Worm (Caenorhabditis elegans): ENCODE results near the gene str-253.

Gene str-253

ce11 chrV:2249310-2249709 is 5.1 kb downstream of the str-253 start, which contains the start of gene cyp-33C6:
cyp-33C6 (minus strand) TSS chrV:2249410.
- TF ChIP-seq egl-43 (GFP tag; IDR thresholded peaks at IDR 0.05): no peak
- no peak for TF ChIP-seq zip-11 (GFP tag; IDR thresholded peaks at IDR 0.05)

DNA sequence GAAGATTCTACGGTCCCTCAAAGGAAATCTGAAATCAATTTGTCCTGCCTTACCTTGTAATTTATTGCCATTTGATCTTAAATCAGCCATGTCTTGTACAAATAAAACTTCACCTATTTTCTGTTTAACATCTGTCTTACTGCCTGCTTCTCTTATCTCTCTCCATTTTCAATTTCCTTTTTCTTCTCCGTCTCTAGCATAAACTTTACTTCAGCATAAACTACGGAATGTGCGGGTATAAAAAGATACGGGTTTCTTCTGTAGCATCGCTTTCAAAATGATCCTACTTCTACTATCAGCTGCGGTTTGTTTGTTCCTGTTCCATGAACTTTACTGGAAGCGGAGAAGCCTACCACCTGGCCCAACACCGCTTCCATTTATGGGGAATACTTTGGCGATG is 9.7 kb downstream of the str-253 start, which contains the start of gene cyp-33C5:
Gene cyp-33C5, plus strand, starts transcription at position 254 of the 400 bp plus-strand sequence.
- TF ChIP-seq zip-11 (GFP tag; IDR thresholded peaks at IDR 0.05): no peak
- no peak for TF ChIP-seq dmd-8 (GFP tag; IDR thresholded peaks at IDR 0.05)
- TF ChIP-seq ceh-28 (tag; optimal IDR thresholded peaks at IDR 0.05): no peak
- TF ChIP-seq zfp-3 (GFP tag; conservative IDR thresholded peaks at IDR 0.05): no peak
- TF ChIP-seq lsy-2 (tag; optimal IDR thresholded peaks at IDR 0.05): no peak
- TF ChIP-seq ceh-44 (GFP tag; IDR thresholded peaks at IDR 0.05): no peak
- no peak for TF ChIP-seq lin-15B (tag; optimal IDR thresholded peaks at IDR 0.05)
- TF ChIP-seq skn-1 (tag; optimal IDR thresholded peaks at IDR 0.05): no peak
- TF ChIP-seq nhr-28 (tag; optimal IDR thresholded peaks at IDR 0.05): peak; percentile 98
- TF ChIP-seq cey-2 (tag; optimal IDR thresholded peaks at IDR 0.05; ENCODE audit: borderline replicate concordance, insufficient read depth): no peak
- no peak for TF ChIP-seq lin-13 (GFP tag; optimal IDR thresholded peaks at IDR 0.05)
- TF ChIP-seq lin-1 (GFP tag; IDR thresholded peaks at IDR 0.05): 0 out of 2 replicates have a peak, but pooled peaks have one; percentile 41
- TF ChIP-seq snpc-1.2 (GFP tag; IDR thresholded peaks at IDR 0.05): no peak
- no peak for TF ChIP-seq nhr-111 (GFP tag; optimal IDR thresholded peaks at IDR 0.05)
- peak; percentile 70 for TF ChIP-seq dmd-6 (GFP tag; IDR thresholded peaks at IDR 0.05)
- TF ChIP-seq dve-1 (tag; optimal IDR thresholded peaks at IDR 0.05; ENCODE audit: insufficient read depth): peak; percentile 54
- peak; percentile 23 for TF ChIP-seq pqm-1 (tag; optimal IDR thresholded peaks at IDR 0.05)
- no peak for TF ChIP-seq Y75B8A.6 (GFP tag; IDR thresholded peaks at IDR 0.05)
- TF ChIP-seq F49E8.2 (tag; optimal IDR thresholded peaks at IDR 0.05; ENCODE audit: borderline replicate concordance): no peak
- TF ChIP-seq duxl-1 (tag; optimal IDR thresholded peaks at IDR 0.05; ENCODE audit: poor library complexity): peak; percentile 5
- TF ChIP-seq daf-19 (GFP tag; conservative IDR thresholded peaks at IDR 0.05): no peak
- no peak for TF ChIP-seq nhr-6 (tag; optimal IDR thresholded peaks at IDR 0.05)
- no peak for TF ChIP-seq madf-5 (GFP tag; IDR thresholded peaks at IDR 0.05)
- peak; percentile 25 for TF ChIP-seq hlh-11 (tag; optimal IDR thresholded peaks at IDR 0.05)
- no peak for TF ChIP-seq lir-3 (tag; optimal IDR thresholded peaks at IDR 0.05)
- no peak for TF ChIP-seq nhr-76 (tag; optimal IDR thresholded peaks at IDR 0.05)
- TF ChIP-seq daf-16 (GFP tag; optimal IDR thresholded peaks at IDR 0.05): no peak
- TF ChIP-seq daf-16 (tag; optimal IDR thresholded peaks at IDR 0.05): peak; percentile 46
- TF ChIP-seq vab-7 (GFP tag; IDR thresholded peaks at IDR 0.05): no peak
- no peak for TF ChIP-seq attf-4 (tag; optimal IDR thresholded peaks at IDR 0.05)
- TF ChIP-seq Y5F2A.4 (GFP tag; optimal IDR thresholded peaks at IDR 0.05): no peak
- no peak for TF ChIP-seq tag-97 (GFP tag; IDR thresholded peaks at IDR 0.05)
- TF ChIP-seq hif-1 (tag; optimal IDR thresholded peaks at IDR 0.05): no peak

DNA sequence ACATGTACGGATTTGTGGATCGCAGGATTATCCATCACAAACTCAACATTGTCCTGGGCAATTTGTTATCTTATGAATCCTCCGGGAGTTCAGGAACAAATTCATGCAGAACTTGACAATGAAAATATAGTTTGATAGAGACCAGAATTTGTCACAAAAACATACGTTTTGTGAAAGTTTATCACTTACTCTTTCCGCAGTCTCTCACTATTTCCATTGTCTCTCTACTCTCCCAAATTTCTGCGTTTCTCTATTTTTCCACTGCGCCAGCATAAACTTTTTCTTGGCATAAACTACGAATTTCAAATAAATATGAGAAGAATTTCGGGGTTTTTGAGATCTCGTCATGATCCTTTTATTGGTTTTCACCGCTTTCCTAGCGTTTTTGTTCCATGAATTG is 11.8 kb downstream of the str-253 start, which contains the start of gene cyp-33C3:
Gene cyp-33C3, plus strand, starts transcription at position 149 of the 400 bp plus-strand sequence.
- TF ChIP-seq ceh-20 (GFP tag; IDR thresholded peaks at IDR 0.05) (no peak), nhr-28 (tag; optimal IDR thresholded peaks at IDR 0.05) (peak; percentile 84), dmd-6 (GFP tag; IDR thresholded peaks at IDR 0.05) (peak; percentile 28; the same call in 1 of the 2 replicates), daf-16 (GFP tag; optimal IDR thresholded peaks at IDR 0.05) (no peak), daf-16 (tag; optimal IDR thresholded peaks at IDR 0.05) (peak; percentile 9)

DNA sequence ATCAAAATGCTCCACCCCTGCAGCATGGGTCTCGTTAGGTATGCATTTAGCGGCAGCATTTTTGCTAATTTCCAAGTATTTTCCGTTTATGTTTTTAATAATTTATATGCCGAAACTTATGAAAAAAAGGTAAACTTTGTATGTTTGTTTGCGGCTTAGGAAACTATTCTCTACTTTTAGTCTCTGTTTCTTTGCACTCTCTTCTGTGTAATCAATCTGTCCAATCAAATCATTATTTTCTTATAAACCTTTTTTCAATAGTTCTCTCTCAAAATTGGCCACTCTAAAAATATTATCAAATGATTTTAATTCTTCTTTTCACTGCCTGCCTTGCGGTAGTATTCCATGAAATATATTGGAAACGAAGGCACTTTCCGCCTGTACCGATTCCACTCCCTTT is 16.4 kb downstream of the str-253 start:
- TF ChIP-seq dve-1 (tag; optimal IDR thresholded peaks at IDR 0.05; ENCODE audit: insufficient read depth) (peak; percentile 14), lin-39 (tag; optimal IDR thresholded peaks at IDR 0.05) (no peak), nhr-48 (tag; optimal IDR thresholded peaks at IDR 0.05) (no peak), zfp-2 (tag; optimal IDR thresholded peaks at IDR 0.05) (no peak), daf-8 (GFP tag; IDR thresholded peaks at IDR 0.05) (no peak), duxl-1 (tag; optimal IDR thresholded peaks at IDR 0.05; ENCODE audit: poor library complexity) (no peak), set-16 (GFP tag; IDR thresholded peaks at IDR 0.05) (no peak), unc-62 (GFP tag; optimal IDR thresholded peaks at IDR 0.05 in 1 of 2) (peak in 1 of 2 experiments; percentile 28), unc-62 (tag; optimal IDR thresholded peaks at IDR 0.05) (no peak), jun-1 (tag; optimal IDR thresholded peaks at IDR 0.05) (no peak), cey-2 (tag; optimal IDR thresholded peaks at IDR 0.05; ENCODE audit: borderline replicate concordance, insufficient read depth) (no peak), daf-19 (GFP tag; conservative IDR thresholded peaks at IDR 0.05) (no peak), daf-16 (GFP tag; optimal IDR thresholded peaks at IDR 0.05) (no peak), daf-16 (tag; optimal IDR thresholded peaks at IDR 0.05) (peak; percentile 37), gei-8 (GFP tag; optimal IDR thresholded peaks at IDR 0.05) (no peak), nhr-28 (tag; optimal IDR thresholded peaks at IDR 0.05) (peak; percentile 28), lin-13 (GFP tag; optimal IDR thresholded peaks at IDR 0.05) (no peak), F26F4.8 (GFP tag; conservative IDR thresholded peaks at IDR 0.05) (no peak), egl-27 (tag; optimal IDR thresholded peaks at IDR 0.05) (no peak)
